Worm (Caenorhabditis elegans): Measurements from ENCODE around the gene T13H5.1.

ce11 chrII:8440097-8440496 is 68.8 kb downstream of the T13H5.1 start:
- TF ChIP-seq ztf-23 (GFP tag; IDR thresholded peaks at IDR 0.05) (no peak), ref-1 (GFP tag; conservative IDR thresholded peaks at IDR 0.05) (no peak)

All from whole organism, midembryonic.